Fruit fly (Drosophila melanogaster) whole organism, embryonic: ENCODE measurements around the gene Trm7-32.
A peak's percentile ranks its signal among the peaks of the same experiment; 100 is the strongest.

Source experiments
- CG10543 ChIP-seq: fragments of 200-800 bp; sonication (Bioruptor generic); optimal IDR thresholded peaks from 3 replicates; lab custom pipeline; 2017; ENCODE audit warnings: missing biosample characterization, mild to moderate bottlenecking, missing genetic modification characterization, moderate library complexity
- CG11085 ChIP-seq: fragments of 200-800 bp; sonication (Bioruptor generic); IDR thresholded peaks from 2 replicates; pipeline ENCODE4 v1.3.6; 2022; ENCODE audit warnings: missing biosample characterization, missing genetic modification characterization
- CG12659 ChIP-seq: fragments of 200-800 bp; sonication (Bioruptor generic); optimal IDR thresholded peaks from 3 replicates; lab custom pipeline; 2017; ENCODE audit warnings: mild to moderate bottlenecking, missing biosample characterization, missing genetic modification reagents, missing genetic modification characterization
- CG13296 ChIP-seq: fragments of 200-800 bp; sonication (Bioruptor generic); optimal IDR thresholded peaks from 3 replicates; lab custom pipeline; 2018; ENCODE audit warnings: missing biosample characterization, mild to moderate bottlenecking, missing genetic modification characterization
- CG14014 ChIP-seq: fragments of 200-800 bp; sonication (Bioruptor generic); IDR thresholded peaks from 2 replicates; pipeline ENCODE4 v1.3.6; 2022; ENCODE audit warnings: missing biosample characterization, missing genetic modification characterization
- CG1603 ChIP-seq: fragments of 200-800 bp; sonication (Bioruptor generic); optimal IDR thresholded peaks from 2 replicates; lab custom pipeline; 2019; ENCODE audit warnings: missing biosample characterization, mild to moderate bottlenecking, missing genetic modification characterization, moderate library complexity
- CG17385 ChIP-seq: fragments of 200-800 bp; sonication (Bioruptor generic); optimal IDR thresholded peaks from 3 replicates; lab custom pipeline; 2018; ENCODE audit warnings: missing biosample characterization, mild to moderate bottlenecking, missing genetic modification characterization
- CG17612 ChIP-seq: fragments of 200-800 bp; sonication (Bioruptor generic); IDR thresholded peaks from 2 replicates; pipeline ENCODE4 v1.3.6; 2022; ENCODE audit warnings: missing biosample characterization, missing genetic modification characterization
- CG17829 ChIP-seq: fragments of 200-800 bp; optimal IDR thresholded peaks from 2 replicates; lab custom pipeline; 2019; ENCODE audit warnings: missing biosample characterization, mild to moderate bottlenecking, missing genetic modification characterization, moderate library complexity
- CG18262 ChIP-seq: fragments of 200-800 bp; optimal IDR thresholded peaks from 3 replicates; lab custom pipeline; 2019; ENCODE audit warnings: missing biosample characterization, mild to moderate bottlenecking, missing genetic modification characterization, moderate library complexity
- CG18764 ChIP-seq: fragments of 200-800 bp; sonication (Bioruptor generic); optimal IDR thresholded peaks from 3 replicates; lab custom pipeline; 2016; ENCODE audit warnings: missing biosample characterization, missing genetic modification characterization
- CG34224 ChIP-seq: fragments of 200-800 bp; sonication (Bioruptor generic); IDR thresholded peaks from 3 replicates; pipeline ENCODE4 v1.3.6; 2022; ENCODE audit warnings: missing biosample characterization, missing genetic modification characterization; ENCODE audit not compliant: partially characterized antibody
- CG9817 ChIP-seq: fragments of 200-800 bp; sonication (Bioruptor generic); optimal IDR thresholded peaks from 2 replicates; lab custom pipeline; 2018; ENCODE audit warnings: missing biosample characterization, mild to moderate bottlenecking, missing genetic modification characterization, moderate library complexity
- CG9932 ChIP-seq: fragments of 200-800 bp; sonication (Bioruptor generic); IDR thresholded peaks from 2 replicates; pipeline ENCODE4 v1.3.6; 2022; ENCODE audit warnings: missing biosample characterization, missing genetic modification characterization
- CkIIα-i1 ChIP-seq: fragments of 200-800 bp; sonication (Bioruptor generic); IDR thresholded peaks from 2 replicates; pipeline ENCODE4 v1.3.6; 2022; ENCODE audit warnings: missing biosample characterization, missing genetic modification characterization
- Dad ChIP-seq: fragments of 200-800 bp; sonication (Bioruptor generic); optimal IDR thresholded peaks from 3 replicates; lab custom pipeline; 2016; ENCODE audit warnings: missing biosample characterization, missing genetic modification characterization
- Dref ChIP-seq: fragments of 200-800 bp; sonication (Bioruptor generic); IDR thresholded peaks from 2 replicates; pipeline ENCODE4 v1.3.6; 2022; ENCODE audit warnings: missing biosample characterization, missing genetic modification characterization
- Ets97D ChIP-seq: fragments of 200-800 bp; sonication (Bioruptor generic); optimal IDR thresholded peaks from 3 replicates; lab custom pipeline; 2016; ENCODE audit warnings: missing biosample characterization, missing genetic modification characterization
- Med ChIP-seq: fragments of 200-800 bp; sonication (Bioruptor generic); peaks from one replicate; lab custom pipeline; 2016; ENCODE audit warnings: missing biosample characterization, missing genetic modification characterization, mild to moderate bottlenecking, inconsistent platforms, moderate library complexity
- Nf-YC ChIP-seq: fragments of 200-800 bp; optimal IDR thresholded peaks from 3 replicates; lab custom pipeline; 2019; ENCODE audit warnings: missing biosample characterization, mild to moderate bottlenecking, missing genetic modification characterization, moderate library complexity
- Rfx ChIP-seq: fragments of 200-800 bp; sonication (Bioruptor generic); IDR thresholded peaks from 2 replicates; pipeline ENCODE4 v1.3.6; 2022; ENCODE audit warnings: missing biosample characterization, missing genetic modification characterization
- Sox100B ChIP-seq: fragments of 200-800 bp; sonication (Bioruptor generic); optimal IDR thresholded peaks from 3 replicates; lab custom pipeline; 2018; ENCODE audit warnings: missing biosample characterization, mild to moderate bottlenecking, missing genetic modification characterization
- Sry-δ ChIP-seq: fragments of 200-800 bp; sonication (Bioruptor generic); optimal IDR thresholded peaks from 2 replicates; lab custom pipeline; 2016; ENCODE audit warnings: missing biosample characterization, missing genetic modification characterization
- Xbp1 ChIP-seq: fragments of 200-800 bp; sonication (Bioruptor generic); optimal IDR thresholded peaks from 3 replicates; lab custom pipeline; 2016; ENCODE audit warnings: missing biosample characterization, mild to moderate bottlenecking, missing genetic modification characterization
- chinmo ChIP-seq: fragments of 200-800 bp; sonication (Bioruptor generic); IDR thresholded peaks from 4 replicates; pipeline ENCODE4 v1.3.6; 2022; ENCODE audit warnings: missing biosample characterization, missing genetic modification characterization; ENCODE audit not compliant: partially characterized antibody
- ci ChIP-seq: fragments of 200-800 bp; sonication (Bioruptor generic); IDR thresholded peaks from 3 replicates; pipeline ENCODE4 v1.3.6; 2022; ENCODE audit warnings: missing biosample characterization, missing genetic modification characterization
- crc ChIP-seq: fragments of 200-800 bp; sonication (Bioruptor generic); optimal IDR thresholded peaks from 2 replicates; lab custom pipeline; 2016; ENCODE audit warnings: missing biosample characterization, missing genetic modification characterization
- crp ChIP-seq, 2 experiments: fragments of 200-800 bp; sonication (Bioruptor generic); optimal IDR thresholded peaks; 2 replicates in 1 of 2; 3 replicates in 1 of 2; lab custom pipeline; 2017; ENCODE audit warnings: missing biosample characterization in 2 of 2, missing genetic modification characterization in 2 of 2, mild to moderate bottlenecking in 1 of 2, moderate library complexity in 1 of 2
- disco-r ChIP-seq: fragments of 200-800 bp; sonication (Bioruptor generic); optimal IDR thresholded peaks from 2 replicates; lab custom pipeline; 2016; ENCODE audit warnings: missing biosample characterization, missing genetic modification characterization
- dm ChIP-seq: fragments of 200-800 bp; sonication (Bioruptor generic); optimal IDR thresholded peaks from 3 replicates; lab custom pipeline; 2016; ENCODE audit warnings: missing biosample characterization, missing genetic modification characterization
- dpn ChIP-seq, 2 experiments: fragments of 200-800 bp; sonication (Bioruptor generic); optimal IDR thresholded peaks; 3 replicates each; lab custom pipeline; 2016; ENCODE audit warnings: missing biosample characterization in 2 of 2, missing genetic modification characterization in 2 of 2
- hbn ChIP-seq: fragments of 200-800 bp; sonication (Bioruptor generic); IDR thresholded peaks from 2 replicates; pipeline ENCODE4 v1.3.6; 2022; ENCODE audit warnings: missing biosample characterization, missing genetic modification characterization; ENCODE audit not compliant: partially characterized antibody
- lmd ChIP-seq: fragments of 200-800 bp; sonication (Bioruptor generic); IDR thresholded peaks from 2 replicates; pipeline ENCODE4 v1.3.6; 2022; ENCODE audit warnings: missing biosample characterization, missing genetic modification characterization
- mld ChIP-seq: fragments of 200-800 bp; sonication (Bioruptor generic); IDR thresholded peaks from 3 replicates; pipeline ENCODE4 v1.3.6; 2022; ENCODE audit warnings: missing biosample characterization, missing genetic modification characterization; ENCODE audit not compliant: partially characterized antibody
- nmo ChIP-seq: fragments of 200-800 bp; sonication (Bioruptor generic); optimal IDR thresholded peaks from 2 replicates; lab custom pipeline; 2018; ENCODE audit warnings: missing biosample characterization, mild to moderate bottlenecking, missing genetic modification characterization, moderate library complexity
- row ChIP-seq: fragments of 200-800 bp; sonication (Bioruptor generic); IDR thresholded peaks from 3 replicates; pipeline ENCODE4 v1.3.6; 2022; ENCODE audit warnings: missing biosample characterization, missing genetic modification characterization
- sc ChIP-seq, 3 experiments: fragments of >200 bp in 2 of 3; fragments of 200-800 bp in 1 of 3; sonication (Bioruptor generic) in 1 of 3; optimal IDR thresholded peaks; 2 replicates in 2 of 3; 3 replicates in 1 of 3; lab custom pipeline; 2017; ENCODE audit warnings: mild to moderate bottlenecking in 1 of 3, missing biosample characterization in 1 of 3, missing genetic modification characterization in 1 of 3, missing genetic modification reagents in 1 of 3
- sens-2 ChIP-seq: fragments of 200-800 bp; sonication (Bioruptor generic); IDR thresholded peaks from 2 replicates; pipeline ENCODE4 v1.3.6; 2022; ENCODE audit warnings: missing biosample characterization, missing genetic modification characterization
- seq ChIP-seq: fragments of 200-800 bp; sonication (Bioruptor generic); IDR thresholded peaks from 2 replicates; pipeline ENCODE4 v1.3.6; 2022; ENCODE audit warnings: missing biosample characterization, missing genetic modification characterization
- sisA ChIP-seq: fragments of 200-800 bp; sonication (Bioruptor generic); IDR thresholded peaks from 2 replicates; pipeline ENCODE4 v1.3.6; 2022; ENCODE audit warnings: missing biosample characterization, missing genetic modification characterization
- sna ChIP-seq: fragments of 200-800 bp; sonication (Bioruptor generic); IDR thresholded peaks from 2 replicates; pipeline ENCODE4 v1.3.6; 2022; ENCODE audit warnings: missing biosample characterization, missing genetic modification characterization; ENCODE audit not compliant: partially characterized antibody
- sob ChIP-seq: fragments of 200-800 bp; sonication (Bioruptor generic); IDR thresholded peaks from 2 replicates; pipeline ENCODE4 v1.3.6; 2022; ENCODE audit warnings: missing biosample characterization, missing genetic modification characterization
- tll ChIP-seq, 2 experiments: fragments of 200-800 bp in 1 of 2; fragments of >200 bp in 1 of 2; sonication (Bioruptor generic) in 1 of 2; optimal IDR thresholded peaks; 2 replicates each; lab custom pipeline; 2017 to 2019; ENCODE audit warnings: missing biosample characterization in 2 of 2, missing genetic modification characterization in 2 of 2, mild to moderate bottlenecking in 1 of 2, moderate library complexity in 1 of 2
- tx ChIP-seq: fragments of 200-800 bp; sonication (Bioruptor generic); optimal IDR thresholded peaks from 2 replicates; lab custom pipeline; 2016; ENCODE audit warnings: missing biosample characterization, missing genetic modification characterization
- vnd ChIP-seq: fragments of 200-800 bp; sonication (Bioruptor generic); IDR thresholded peaks from 3 replicates; pipeline ENCODE4 v1.3.6; 2022; ENCODE audit warnings: missing biosample characterization, missing genetic modification characterization; ENCODE audit not compliant: partially characterized antibody
- vvl ChIP-seq: fragments of 200-800 bp; sonication (Bioruptor generic); IDR thresholded peaks from 2 replicates; pipeline ENCODE4 v1.3.6; 2022; ENCODE audit warnings: missing biosample characterization, missing genetic modification characterization
- zen ChIP-seq: fragments of 200-800 bp; sonication (Bioruptor generic); optimal IDR thresholded peaks from 3 replicates; lab custom pipeline; 2018; ENCODE audit warnings: missing biosample characterization, mild to moderate bottlenecking, missing genetic modification characterization, moderate library complexity
- zfh2 ChIP-seq: fragments of 200-800 bp; sonication (Bioruptor generic); optimal IDR thresholded peaks from 2 replicates; lab custom pipeline; 2016; ENCODE audit warnings: missing biosample characterization, missing genetic modification characterization

Trm7-32 gene

dm6 chr3R:17042838-17043569 lies 2.5 kb downstream of the Trm7-32 start, which contains the start of the genes bdwf and Patr-1 (continued):
- TF ChIP-seq tx (no peak), row (GFP tag; lab: Robert Waterston, UW) (peak; percentile 75), CG13296 (GFP tag; lab: Kevin White, UChicago) (no peak), CG12659 (GFP tag; lab: Kevin White, UChicago) (peak; percentile 61), Dad (GFP tag; lab: Kevin White, UChicago) (peak; percentile 9), Sox100B (GFP tag; lab: Kevin White, UChicago) (peak; percentile 43), zen (tag; lab: Kevin White, UChicago) (peak; percentile 55), sc (optimal IDR thresholded peaks at IDR 0.05; lab: Kevin White, UChicago) (no peak), sc (GFP tag; optimal IDR thresholded peaks at IDR 0.05; lab: Kevin White, UChicago) (no peak), vnd (GFP tag; lab: Robert Waterston, UW) (peak; percentile 93), CG34224 (GFP tag; lab: Robert Waterston, UW) (peak; percentile 89), CG10543 (GFP tag; lab: Kevin White, UChicago) (peak; percentile 10), ci (GFP tag; lab: Robert Waterston, UW) (no peak), CG11085 (GFP tag; lab: Robert Waterston, UW) (no peak), lmd (GFP tag; lab: Robert Waterston, UW) (no peak), nmo (GFP tag; lab: Kevin White, UChicago) (peak; percentile 69), dpn (GFP tag; optimal IDR thresholded peaks at IDR 0.05; lab: Kevin White, UChicago) (peak; percentile 3 to 7), dm (GFP tag; lab: Kevin White, UChicago) (no peak), Med (GFP tag; lab: Kevin White, UChicago) (peak; percentile 73), Dref (GFP tag; lab: Robert Waterston, UW) (peak; percentile 87), zfh2 (GFP tag; lab: Kevin White, UChicago) (peak; percentile 2), sisA (GFP tag; lab: Robert Waterston, UW) (no peak), CG18764 (peak; percentile 30), CG17829 (tag; lab: Kevin White, UChicago) (peak; percentile 35), CG17385 (GFP tag; lab: Kevin White, UChicago) (no peak), disco-r (GFP tag; lab: Kevin White, UChicago) (peak; percentile 16), sob (0 out of 2 replicates have a peak, but pooled peaks have one; percentile 12), Sry-δ (peak; percentile 85), Nf-YC (tag; lab: Kevin White, UChicago) (peak; percentile 2), CG18262 (peak; percentile 52), sens-2 (no peak), seq (GFP tag; lab: Robert Waterston, UW) (no peak), CkIIα-i1 (GFP tag; lab: Robert Waterston, UW) (no peak), vvl (GFP tag; lab: Robert Waterston, UW) (no peak), CG17612 (GFP tag; lab: Robert Waterston, UW) (no peak), CG1603 (tag; lab: Kevin White, UChicago) (peak; percentile 3), CG9817 (tag; lab: Kevin White, UChicago) (peak; percentile 4), chinmo (GFP tag; lab: Robert Waterston, UW) (peak; percentile 95), CG9932 (GFP tag; lab: Robert Waterston, UW) (peak; percentile 38; the same call in 1 of the 2 replicates), Ets97D (peak; percentile 51), crc (GFP tag; lab: Kevin White, UChicago) (no peak), hbn (GFP tag; lab: Robert Waterston, UW) (peak; percentile 84), Xbp1 (peak; percentile 11), mld (GFP tag; lab: Robert Waterston, UW) (peak; percentile 92), CG14014 (no peak), crp (GFP tag; optimal IDR thresholded peaks at IDR 0.05; lab: Kevin White, UChicago) (peak in 1 of 2 experiments; percentile 6), Rfx (GFP tag; lab: Robert Waterston, UW) (no peak), tll (GFP tag; optimal IDR thresholded peaks at IDR 0.05; lab: Kevin White, UChicago) (peak in 1 of 2 experiments; percentile 21), sna (GFP tag; lab: Robert Waterston, UW) (peak; percentile 77)
